Fruit fly (Drosophila melanogaster) whole organism, adult: ENCODE results near the gene DnaJ-1.

Experiments
- CG1620 ChIP-seq: fragments of 200-800 bp; sonication (Bioruptor generic); optimal IDR thresholded peaks from 2 replicates; lab custom pipeline; 2016; ENCODE audit warnings: missing biosample characterization, missing genetic modification characterization
- CG7045 ChIP-seq: fragments of 200-800 bp; sonication (Bioruptor generic); optimal IDR thresholded peaks from 2 replicates; lab custom pipeline; 2017; ENCODE audit warnings: missing biosample characterization, mild to moderate bottlenecking, missing genetic modification characterization
- Crg-1 ChIP-seq: fragments of 200-800 bp; sonication (Bioruptor generic); optimal IDR thresholded peaks from 2 replicates; lab custom pipeline; 2016; ENCODE audit warnings: missing biosample characterization, missing genetic modification characterization
- Mnt ChIP-seq: fragments of 200-800 bp; sonication (Bioruptor generic); optimal IDR thresholded peaks from 2 replicates; lab custom pipeline; 2016; ENCODE audit warnings: missing biosample characterization, mild to moderate bottlenecking, missing genetic modification characterization

DNA sequence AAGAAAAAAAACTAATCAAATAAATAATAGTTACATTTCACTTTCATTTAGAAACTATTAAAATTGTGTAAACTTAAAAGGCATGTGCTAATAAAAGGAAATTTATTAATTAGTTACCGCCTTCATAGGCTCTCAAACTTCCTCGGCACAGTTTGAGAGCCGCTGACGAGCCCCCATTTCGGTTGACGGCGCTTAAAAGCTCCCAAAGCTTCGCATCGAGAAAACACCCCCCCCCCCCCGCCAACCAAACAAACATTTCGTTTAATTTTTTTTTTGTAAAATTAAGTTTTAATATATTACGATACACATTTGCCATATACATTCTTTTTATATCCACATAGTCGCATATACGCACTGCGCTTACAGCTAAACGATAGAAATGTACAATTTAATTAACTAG is 45.3 kb upstream of the DnaJ-1 start:
- no peak for TF ChIP-seq CG7045
- no peak for TF ChIP-seq Mnt (GFP tag; lab: Kevin White, UChicago)
- TF ChIP-seq CG1620 (GFP tag; lab: Kevin White, UChicago): no peak
- TF ChIP-seq Crg-1: no peak
